Fruit fly (Drosophila melanogaster): ENCODE measurements around the gene CG42688.

Gene CG42688

DNA sequence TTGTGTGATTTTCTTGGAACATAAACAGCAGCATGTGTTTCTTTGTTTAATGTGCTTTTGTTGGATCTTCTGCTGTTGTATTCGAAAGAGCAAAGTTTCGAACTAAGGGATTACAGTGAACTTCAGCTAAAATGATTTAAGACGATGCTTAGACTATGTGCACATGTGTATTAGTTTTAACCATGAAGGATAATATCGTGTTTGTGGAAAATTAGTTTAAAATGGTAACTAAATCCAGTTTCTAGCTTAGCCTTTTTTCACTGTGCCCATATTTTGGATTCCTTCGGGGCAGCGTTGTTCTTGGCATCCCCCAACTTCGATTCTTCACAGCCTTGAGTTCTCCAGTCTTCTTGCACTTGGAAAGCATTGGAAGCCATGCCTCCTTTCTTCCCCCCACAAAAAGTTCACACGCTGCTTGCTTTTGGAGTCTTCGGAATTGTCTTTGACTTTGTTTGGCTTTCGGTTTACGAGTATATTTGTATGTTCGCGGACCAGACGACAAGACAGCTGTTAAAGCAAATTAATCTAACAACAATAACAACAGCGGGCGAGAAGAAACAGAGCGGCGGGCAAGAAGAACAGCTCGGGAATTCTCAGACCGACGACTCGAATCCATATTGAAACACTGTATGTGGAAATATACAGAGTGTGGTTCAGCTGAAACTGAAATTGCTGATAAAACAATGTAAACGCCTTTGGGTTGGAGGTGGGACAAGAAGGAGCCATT is 42.2 kb downstream of the CG42688 start:
- TF ChIP-seq CG33017 (tag; optimal IDR thresholded peaks at IDR 0.05) (no peak), tj (GFP tag; optimal IDR thresholded peaks at IDR 0.05) (peak; percentile 76)

DNA sequence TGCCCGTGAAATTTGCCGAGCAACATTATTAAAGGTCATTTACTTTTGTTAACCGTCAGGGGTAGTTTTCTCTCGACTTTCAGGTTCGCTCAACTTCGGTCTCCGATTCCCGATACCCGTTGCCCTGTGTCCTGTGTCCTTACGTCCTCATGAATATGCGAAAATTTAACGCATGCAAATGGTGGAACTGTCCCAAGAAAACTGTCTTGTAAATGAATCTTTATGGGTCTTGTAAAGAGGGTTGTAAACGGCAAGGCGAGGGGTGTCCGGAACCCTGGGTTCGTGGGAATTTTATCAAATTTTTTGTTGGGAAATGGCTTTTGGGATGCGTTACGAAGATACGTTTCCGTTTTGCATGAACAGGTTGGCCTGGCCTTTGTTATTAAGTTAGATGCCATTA is 42.9 kb downstream of the CG42688 start:
- no peak for TF ChIP-seq CG1620 (GFP tag; optimal IDR thresholded peaks at IDR 0.05)
- no peak for TF ChIP-seq toe (GFP tag; optimal IDR thresholded peaks at IDR 0.05)
- no peak for TF ChIP-seq Crg-1 (GFP tag; optimal IDR thresholded peaks at IDR 0.05)
- no peak for TF ChIP-seq CG5204 (GFP tag; optimal IDR thresholded peaks at IDR 0.05)
- no peak for TF ChIP-seq CG11617 (GFP tag; optimal IDR thresholded peaks at IDR 0.05)
- TF ChIP-seq kay (GFP tag; ENCODE audit: borderline replicate concordance) = no peak

DNA sequence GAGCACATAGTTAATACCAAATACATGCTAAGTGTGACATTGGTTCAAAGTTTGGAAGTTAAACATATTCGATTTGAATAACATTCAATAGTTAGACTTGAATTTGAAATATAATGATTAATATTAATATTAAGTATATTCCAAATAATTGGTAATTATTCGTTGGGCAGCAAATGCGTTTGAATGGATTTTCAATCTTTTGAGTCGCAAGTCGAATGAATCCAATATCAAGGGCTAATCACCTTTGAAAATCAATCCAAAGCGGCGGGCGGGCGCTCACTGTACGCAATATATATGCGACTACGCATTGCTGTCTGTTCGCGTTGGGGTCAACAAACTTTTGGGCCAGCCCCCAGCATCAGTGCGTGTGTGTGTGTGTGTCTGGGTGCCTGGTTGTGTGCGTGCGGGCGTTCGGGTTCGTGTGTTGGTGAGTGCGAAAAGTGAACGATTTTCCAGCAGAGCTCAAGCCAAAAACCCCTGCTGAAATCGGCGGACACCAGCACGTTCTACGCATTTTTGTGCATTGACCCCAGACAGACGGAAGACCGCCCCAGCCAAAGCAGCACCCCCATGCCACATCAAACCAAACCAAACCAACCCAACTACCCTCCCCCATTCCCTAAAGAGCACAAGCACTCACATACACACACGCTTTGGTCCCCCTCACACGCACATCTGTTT is 44.1 kb downstream of the CG42688 start:
- TF ChIP-seq CG33017 (tag; optimal IDR thresholded peaks at IDR 0.05) = no peak
- TF ChIP-seq Crg-1 (GFP tag; optimal IDR thresholded peaks at IDR 0.05) = no peak
- TF ChIP-seq CG11617 (GFP tag; optimal IDR thresholded peaks at IDR 0.05) = no peak
- TF ChIP-seq toe (GFP tag; optimal IDR thresholded peaks at IDR 0.05) = no peak
- no peak for TF ChIP-seq Hr96 (GFP tag; optimal IDR thresholded peaks at IDR 0.05)
- TF ChIP-seq CG1620 (GFP tag; optimal IDR thresholded peaks at IDR 0.05) = no peak
- no peak for TF ChIP-seq CG14711 (tag; optimal IDR thresholded peaks at IDR 0.05)
- TF ChIP-seq kay (GFP tag; ENCODE audit: borderline replicate concordance) = no peak
- no peak for TF ChIP-seq CG7101 (tag; optimal IDR thresholded peaks at IDR 0.05)
- TF ChIP-seq ovo (GFP tag; optimal IDR thresholded peaks at IDR 0.05) = no peak
- TF ChIP-seq tj (GFP tag; optimal IDR thresholded peaks at IDR 0.05) = no peak

DNA sequence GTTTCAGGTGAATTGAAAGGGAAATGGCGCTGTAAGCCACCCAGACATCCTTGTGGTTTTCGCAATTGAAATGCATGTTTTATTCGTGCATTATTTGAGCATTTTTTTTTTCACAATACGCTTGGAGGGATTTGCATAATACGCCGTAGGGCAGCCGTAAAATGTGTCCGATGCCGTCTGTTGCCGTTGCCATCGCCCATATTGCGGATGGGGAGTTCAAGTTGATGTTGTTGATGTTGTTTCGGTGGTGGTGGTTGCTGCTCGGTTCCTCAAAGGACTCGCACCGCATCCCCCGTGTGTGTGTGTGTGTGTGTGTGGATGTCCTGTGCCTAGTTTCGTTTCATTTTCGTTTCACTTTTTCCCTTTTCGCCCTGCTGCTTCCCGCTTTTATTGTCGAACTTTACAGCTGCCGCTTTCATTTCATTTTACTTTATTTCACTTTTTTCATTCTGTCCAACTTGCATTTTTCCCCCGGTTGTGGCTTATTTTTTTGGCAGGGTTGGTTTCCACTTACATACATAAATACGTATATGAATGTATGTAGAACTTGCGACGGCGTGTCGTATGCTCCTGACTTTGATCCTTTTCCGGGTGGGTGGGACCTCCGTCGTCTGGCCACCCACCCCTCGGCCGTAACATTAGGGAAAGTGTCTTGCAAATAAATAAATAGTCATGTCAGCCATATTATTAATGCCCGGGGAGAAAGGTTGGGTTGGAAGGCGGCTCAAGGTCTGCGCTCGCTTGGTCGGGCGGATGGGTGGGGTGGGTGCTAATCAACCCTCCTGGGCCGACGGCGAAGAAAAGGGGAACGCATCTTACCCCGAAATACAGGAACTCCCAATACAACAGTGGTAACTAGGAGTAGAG is 44.9 kb downstream of the CG42688 start:
- TF ChIP-seq tj (GFP tag; optimal IDR thresholded peaks at IDR 0.05) = peak; percentile 65
- no peak for TF ChIP-seq Mnt (GFP tag; optimal IDR thresholded peaks at IDR 0.05)

DNA sequence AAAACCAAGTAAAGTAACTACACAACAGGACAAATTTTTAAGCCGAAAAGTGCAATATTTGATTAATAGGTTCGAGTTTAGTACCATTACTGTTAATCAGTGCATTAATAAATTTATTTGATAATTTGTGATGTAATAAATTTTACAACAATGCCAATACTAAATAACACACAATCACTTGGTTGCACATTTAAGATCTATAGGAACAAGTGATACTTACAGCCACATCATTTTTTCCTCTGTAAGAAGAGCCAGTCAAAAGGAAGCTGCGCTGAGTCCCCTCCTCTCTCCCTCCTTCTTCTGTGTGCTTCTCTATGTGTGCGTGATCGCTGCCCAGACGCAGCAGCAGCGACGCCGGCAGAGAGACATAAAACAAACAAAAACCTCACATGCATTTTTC is 45.9 kb downstream of the CG42688 start:
- TF ChIP-seq cnc (optimal IDR thresholded peaks at IDR 0.05) (no peak), bab1 (GFP tag; optimal IDR thresholded peaks at IDR 0.05) (peak; percentile 11)

DNA sequence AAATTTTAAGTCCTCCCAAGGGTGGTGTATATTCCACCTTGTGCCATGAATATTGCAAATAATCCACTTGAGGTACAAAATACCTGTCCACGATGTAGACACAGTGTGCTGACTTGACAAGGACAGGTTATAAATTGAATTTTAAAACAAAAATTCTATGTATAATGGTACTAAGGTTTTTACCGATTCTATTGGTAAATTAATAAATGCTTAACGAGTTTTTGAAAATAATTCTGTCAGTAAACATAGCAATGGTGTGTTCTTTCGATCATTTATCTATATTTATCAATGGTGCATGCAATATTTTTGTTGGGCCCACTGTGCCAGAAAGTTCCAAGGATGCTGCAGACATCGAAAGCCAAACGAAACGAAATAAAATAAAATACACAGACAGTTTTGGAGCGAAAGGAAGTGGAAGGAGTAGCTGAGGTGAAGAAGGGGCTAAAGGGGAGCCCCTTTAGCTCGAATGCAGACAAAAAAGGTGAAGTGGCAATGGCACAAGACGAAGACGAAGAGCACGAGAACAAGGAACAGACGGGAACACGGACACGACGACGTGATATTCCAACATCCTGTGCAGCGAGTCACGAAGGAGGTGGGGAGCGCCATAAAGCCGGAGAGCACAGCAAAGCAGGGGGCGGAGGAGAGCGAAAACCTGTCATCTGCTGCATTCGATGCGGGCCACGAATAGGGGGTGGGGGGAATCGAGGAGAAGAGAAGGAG is 46.5 kb downstream of the CG42688 start:
- TF ChIP-seq Hr96 (GFP tag; optimal IDR thresholded peaks at IDR 0.05) (no peak), cnc (optimal IDR thresholded peaks at IDR 0.05) (no peak)

DNA sequence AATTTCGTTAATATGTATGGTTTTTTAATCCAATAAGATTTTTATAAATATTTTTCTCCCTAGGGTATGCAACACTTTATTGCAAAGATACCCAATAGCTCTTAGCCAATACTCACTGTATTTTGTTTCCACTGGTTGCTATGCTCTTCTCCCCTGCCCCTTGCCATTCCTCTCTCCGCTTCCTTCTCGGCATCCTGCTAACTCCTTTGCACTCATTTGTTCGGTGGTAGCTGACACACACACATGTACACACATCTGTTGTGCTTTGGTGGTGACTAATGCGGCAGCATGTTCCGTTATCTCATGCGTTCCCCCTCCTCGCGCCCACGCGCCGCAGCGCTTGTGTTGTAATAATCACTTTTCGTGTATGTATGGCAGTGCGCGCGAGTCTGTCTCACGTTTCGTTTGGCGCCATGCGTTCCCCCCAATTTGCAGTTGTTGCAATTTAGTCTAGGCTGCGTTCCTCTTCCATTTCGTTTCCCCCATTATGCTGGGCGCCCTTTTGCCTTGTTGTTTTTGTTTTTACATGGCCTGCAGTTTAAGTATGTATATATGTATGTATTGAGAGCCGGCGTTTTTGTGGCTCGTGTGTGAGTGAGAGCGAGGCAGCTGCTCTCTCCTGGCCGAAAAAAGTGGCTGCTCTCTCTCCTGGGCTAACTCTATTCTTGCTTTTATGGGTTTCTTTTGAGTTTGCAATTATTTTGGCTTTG is 47.6 kb downstream of the CG42688 start, which contains the start of gene Polr1D:
TSS of gene Polr1D (minus strand) at position 420 of the 710 bp plus-strand sequence.
- TF ChIP-seq CG11617 (GFP tag; optimal IDR thresholded peaks at IDR 0.05) (no peak), pad (GFP tag; optimal IDR thresholded peaks at IDR 0.05) (peak; percentile 98), CG7045 (GFP tag; optimal IDR thresholded peaks at IDR 0.05) (no peak), cnc (optimal IDR thresholded peaks at IDR 0.05) (no peak), ovo (GFP tag; optimal IDR thresholded peaks at IDR 0.05) (peak; percentile 80), tj (GFP tag; optimal IDR thresholded peaks at IDR 0.05) (peak; percentile 92), kay (GFP tag; ENCODE audit: borderline replicate concordance) (no peak), Mnt (GFP tag; optimal IDR thresholded peaks at IDR 0.05) (peak; percentile 50), CG12768 (GFP tag; optimal IDR thresholded peaks at IDR 0.05) (no peak)

DNA sequence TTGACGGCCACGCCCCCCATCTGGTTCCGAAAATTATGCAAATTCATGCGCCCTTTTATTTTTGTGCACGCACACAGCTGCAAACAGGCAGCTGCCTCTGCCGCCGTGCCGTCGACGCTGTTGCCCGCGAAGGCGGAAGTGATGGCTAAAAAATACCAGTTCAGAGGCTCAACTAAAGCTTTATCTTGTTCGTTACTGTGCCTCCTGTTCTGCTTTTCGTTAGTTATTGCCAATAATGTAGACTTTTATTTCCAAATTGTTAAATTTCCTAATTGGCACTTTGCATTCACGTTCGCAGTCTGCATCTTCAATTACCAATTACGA is 48.3 kb downstream of the CG42688 start:
- TF ChIP-seq CG7101 (tag; optimal IDR thresholded peaks at IDR 0.05) = no peak
- no peak for TF ChIP-seq toe (GFP tag; optimal IDR thresholded peaks at IDR 0.05)
- TF ChIP-seq CG7045 (GFP tag; optimal IDR thresholded peaks at IDR 0.05) = no peak
- TF ChIP-seq CG12768 (GFP tag; optimal IDR thresholded peaks at IDR 0.05) = no peak
- no peak for TF ChIP-seq pad (GFP tag; optimal IDR thresholded peaks at IDR 0.05)
- no peak for TF ChIP-seq Mnt (GFP tag; optimal IDR thresholded peaks at IDR 0.05)
- no peak for TF ChIP-seq kay (GFP tag; ENCODE audit: borderline replicate concordance)
- TF ChIP-seq tj (GFP tag; optimal IDR thresholded peaks at IDR 0.05) = no peak
- no peak for TF ChIP-seq cnc (optimal IDR thresholded peaks at IDR 0.05)
- TF ChIP-seq CG14711 (tag; optimal IDR thresholded peaks at IDR 0.05) = no peak
- no peak for TF ChIP-seq CG5204 (GFP tag; optimal IDR thresholded peaks at IDR 0.05)
- TF ChIP-seq CG11617 (GFP tag; optimal IDR thresholded peaks at IDR 0.05) = no peak
- TF ChIP-seq CG33017 (tag; optimal IDR thresholded peaks at IDR 0.05) = no peak
- TF ChIP-seq ovo (GFP tag; optimal IDR thresholded peaks at IDR 0.05) = no peak
- no peak for TF ChIP-seq Clk (GFP tag; optimal IDR thresholded peaks at IDR 0.05)
